Worm (Caenorhabditis elegans): ENCODE data around the gene F38B7.10.

DNA sequence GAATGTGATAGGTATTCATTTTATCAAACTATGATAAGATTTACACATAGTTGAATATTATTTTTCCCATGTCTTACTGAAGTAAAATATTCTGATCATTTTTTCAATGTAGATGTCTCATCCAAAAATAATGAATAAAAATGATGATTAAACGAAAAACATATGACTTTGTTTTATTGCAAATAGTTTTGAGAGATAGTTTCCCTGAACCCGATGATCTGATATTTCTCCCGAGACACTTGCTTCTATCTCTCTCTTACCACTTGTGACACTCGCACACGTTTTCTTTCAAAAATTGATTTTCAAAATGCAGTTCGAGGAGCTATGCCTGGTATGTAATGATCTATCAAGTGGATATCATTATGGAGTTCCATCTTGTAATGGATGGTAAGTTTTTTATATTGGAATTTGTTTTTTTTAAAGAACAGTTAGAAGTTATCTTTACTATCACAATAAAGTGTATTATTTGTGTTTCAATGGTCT is 24.9 kb downstream of the F38B7.10 start, which contains the start of the genes nhr-101 and pms-2:
- no peak for TF ChIP-seq lsy-2 (tag; optimal IDR thresholded peaks at IDR 0.05)
- no peak for TF ChIP-seq jun-1 (tag; optimal IDR thresholded peaks at IDR 0.05)
- TF ChIP-seq fos-1 (tag; optimal IDR thresholded peaks at IDR 0.05), result no peak
- TF ChIP-seq nhr-11 (tag; optimal IDR thresholded peaks at IDR 0.05), result no peak
